Fruit fly (Drosophila melanogaster): Measurements from ENCODE around the gene CG32532.

CG32532 gene

dm6 chrX:19547382-19547781 is at the start of gene CG32532:
Gene CG32532 (minus strand): TSS chrX:19547482.
- TF ChIP-seq CG13287 (GFP tag; IDR thresholded peaks at IDR 0.05; ENCODE audit: partially characterized antibody) (no peak), CG17912 (GFP tag; optimal IDR thresholded peaks at IDR 0.05) (no peak), CG8765 (GFP tag; IDR thresholded peaks at IDR 0.05) (no peak), caup (GFP tag; optimal IDR thresholded peaks at IDR 0.05; ENCODE audit: severe bottlenecking) (no peak), sens (GFP tag) (peak; percentile 41), Sin3A (optimal IDR thresholded peaks at IDR 0.05) (no peak), Dll (GFP tag; IDR thresholded peaks at IDR 0.05; ENCODE audit: partially characterized antibody) (no peak), CG1603 (tag; optimal IDR thresholded peaks at IDR 0.05) (no peak)

- TF ChIP-seq tna (GFP tag; IDR thresholded peaks at IDR 0.05; ENCODE audit: partially characterized antibody) (no peak), wek (GFP tag; optimal IDR thresholded peaks at IDR 0.05) (no peak), CG10431 (GFP tag; optimal IDR thresholded peaks at IDR 0.05) (no peak), Sry-β (GFP tag; optimal IDR thresholded peaks at IDR 0.05) (peak; percentile 48), D19B (GFP tag; optimal IDR thresholded peaks at IDR 0.05) (peak; percentile 53), tap (tag; optimal IDR thresholded peaks at IDR 0.05) (no peak), odd (GFP tag; optimal IDR thresholded peaks at IDR 0.05) (no peak), Med (GFP tag) (peak; percentile 9), CG5245 (GFP tag; optimal IDR thresholded peaks at IDR 0.05) (peak; percentile 60), CG15514 (GFP tag; optimal IDR thresholded peaks at IDR 0.05) (peak; percentile 59), H2.0 (GFP tag; IDR thresholded peaks at IDR 0.05) (peak; percentile 15; the same call in 1 of the 2 replicates), sc (optimal IDR thresholded peaks at IDR 0.05) (no peak), sc (GFP tag; optimal IDR thresholded peaks at IDR 0.05) (no peak), onecut (GFP tag; IDR thresholded peaks at IDR 0.05) (no peak)
These were observed 48.6 kb upstream of the CG32532 start for dm6 chrX:19595862-19596261.

dm6 chrX:19592309-19592708 is 45.0 kb upstream of the CG32532 start, which contains the start of gene CG14205:
Gene CG14205 (plus strand): TSS chrX:19592609.
- TF ChIP-seq eve (GFP tag; optimal IDR thresholded peaks at IDR 0.05) (no peak), CG34376 (GFP tag; optimal IDR thresholded peaks at IDR 0.05) (peak; percentile 25), exex (tag; optimal IDR thresholded peaks at IDR 0.05) (peak; percentile 73), gcm2 (GFP tag; optimal IDR thresholded peaks at IDR 0.05) (no peak), CG32772 (GFP tag; IDR thresholded peaks at IDR 0.05) (no peak), CG7963 (GFP tag; IDR thresholded peaks at IDR 0.05; ENCODE audit: partially characterized antibody) (no peak), vfl (GFP tag; optimal IDR thresholded peaks at IDR 0.05) (no peak), grn (GFP tag; optimal IDR thresholded peaks at IDR 0.05) (peak; percentile 28), amos (GFP tag; IDR thresholded peaks at IDR 0.05; ENCODE audit: partially characterized antibody) (no peak), CG34422 (GFP tag; IDR thresholded peaks at IDR 0.05) (no peak), sug (tag; optimal IDR thresholded peaks at IDR 0.05) (peak; percentile 49), vvl (GFP tag; IDR thresholded peaks at IDR 0.05) (no peak)

dm6 chrX:19590579-19590978 is 43.3 kb upstream of the CG32532 start:
- TF ChIP-seq Pdp1 (GFP tag; optimal IDR thresholded peaks at IDR 0.05) (no peak), sug (tag; optimal IDR thresholded peaks at IDR 0.05) (peak; percentile 43), ro (GFP tag; IDR thresholded peaks at IDR 0.05) (no peak), Jarid2 (GFP tag; optimal IDR thresholded peaks at IDR 0.05) (no peak), Tbp (GFP tag; optimal IDR thresholded peaks at IDR 0.05) (no peak), E2f2 (GFP tag; IDR thresholded peaks at IDR 0.05) (no peak), mirr (GFP tag; optimal IDR thresholded peaks at IDR 0.05) (peak; percentile 19), Dip3 (GFP tag; optimal IDR thresholded peaks at IDR 0.05) (no peak), exex (tag; optimal IDR thresholded peaks at IDR 0.05) (peak; percentile 91), CG15011 (GFP tag; optimal IDR thresholded peaks at IDR 0.05) (no peak), grn (GFP tag; optimal IDR thresholded peaks at IDR 0.05) (peak; percentile 64)

Data from whole organism, embryonic.